Worm (Caenorhabditis elegans) whole organism, L2 larva: Measurements from ENCODE around the gene nhr-159.
A peak's percentile ranks its signal among the peaks of the same experiment; 100 is the strongest.

Experiments
- C34F6.9 ChIP-seq: fragments of 150-350 bp; optimal IDR thresholded peaks from 2 replicates; lab custom pipeline; 2014; ENCODE audit warnings: missing biosample characterization, missing genetic modification characterization
- F13H6.1 ChIP-seq: sonication (generic microtip); optimal IDR thresholded peaks from 2 replicates; lab custom pipeline; 2016; ENCODE audit warnings: missing genetic modification characterization, missing compliant biosample characterization
- R02D3.7 ChIP-seq: fragments of 150-350 bp; optimal IDR thresholded peaks from 2 replicates; lab custom pipeline; 2014; ENCODE audit warnings: missing biosample characterization, missing genetic modification characterization
- Y55F3AM.14 ChIP-seq: fragments of 200-800 bp; sonication (Bioruptor generic); optimal IDR thresholded peaks from 2 replicates; lab custom pipeline; 2018; ENCODE audit warnings: mild to moderate bottlenecking, missing genetic modification characterization, missing compliant biosample characterization
- ZK546.5 ChIP-seq: sonication (generic microtip); optimal IDR thresholded peaks from 2 replicates; lab custom pipeline; 2017; ENCODE audit warnings: missing biosample characterization, missing genetic modification characterization
- aly-2 ChIP-seq: fragments of 150-350 bp; optimal IDR thresholded peaks from 2 replicates; lab custom pipeline; 2014; ENCODE audit warnings: missing biosample characterization, missing genetic modification characterization
- blmp-1 ChIP-seq: sonication (generic microtip); optimal IDR thresholded peaks from 2 replicates; lab custom pipeline; 2017; ENCODE audit warnings: missing genetic modification characterization, mild to moderate bottlenecking, missing compliant biosample characterization, antibody characterized with exemption, moderate library complexity; ENCODE audit not compliant: insufficient read depth
- ceh-16 ChIP-seq: fragments of 150-350 bp; optimal IDR thresholded peaks from 2 replicates; lab custom pipeline; 2014; ENCODE audit warnings: missing biosample characterization, missing genetic modification characterization
- crh-2 ChIP-seq: sonication (generic microtip); optimal IDR thresholded peaks from 2 replicates; lab custom pipeline; 2017; ENCODE audit warnings: missing biosample characterization, missing genetic modification characterization
- fos-1 ChIP-seq: fragments of 150-350 bp; optimal IDR thresholded peaks from 2 replicates; lab custom pipeline; 2014; ENCODE audit warnings: missing biosample characterization, missing genetic modification characterization
- gmeb-1 ChIP-seq: fragments of 150-350 bp; optimal IDR thresholded peaks from 2 replicates; lab custom pipeline; 2014; ENCODE audit warnings: missing biosample characterization, missing genetic modification characterization
- lin-11 ChIP-seq: fragments of 150-350 bp; sonication (generic microtip); optimal IDR thresholded peaks from 2 replicates; lab custom pipeline; 2014; ENCODE audit warnings: missing biosample characterization, missing genetic modification characterization, inconsistent platforms, mixed read lengths
- lin-13 ChIP-seq: fragments of 150-350 bp; optimal IDR thresholded peaks from 2 replicates; lab custom pipeline; 2014; ENCODE audit warnings: missing biosample characterization, missing genetic modification reagents, missing genetic modification characterization
- lin-39 ChIP-seq: fragments of 150-350 bp; optimal IDR thresholded peaks from 2 replicates; lab custom pipeline; 2014; ENCODE audit warnings: missing biosample characterization, missing genetic modification reagents, missing genetic modification characterization
- lsy-2 ChIP-seq, 2 experiments: fragments of 150-350 bp in 1 of 2; sonication (generic microtip) in 1 of 2; optimal IDR thresholded peaks; 2 replicates each; lab custom pipeline; 2014 to 2017; ENCODE audit warnings: missing biosample characterization in 2 of 2, missing genetic modification characterization in 2 of 2
- mab-5 ChIP-seq: fragments of 150-350 bp; optimal IDR thresholded peaks from 2 replicates; lab custom pipeline; 2014; ENCODE audit warnings: missing biosample characterization, missing genetic modification characterization
- mbf-1 ChIP-seq: sonication (generic microtip); optimal IDR thresholded peaks from 2 replicates; lab custom pipeline; 2017; ENCODE audit warnings: missing biosample characterization, missing genetic modification characterization
- mdl-1 ChIP-seq, 2 experiments: fragments of 150-350 bp in 1 of 2; sonication (generic microtip) in 1 of 2; optimal IDR thresholded peaks; 2 replicates each; lab custom pipeline; 2017; ENCODE audit warnings: missing biosample characterization in 2 of 2, missing genetic modification characterization in 2 of 2
- nhr-10 ChIP-seq: sonication (generic microtip); optimal IDR thresholded peaks from 2 replicates; lab custom pipeline; 2017; ENCODE audit warnings: missing biosample characterization, missing genetic modification characterization
- nhr-11 ChIP-seq: fragments of 150-350 bp; optimal IDR thresholded peaks from 2 replicates; lab custom pipeline; 2014; ENCODE audit warnings: missing biosample characterization, missing genetic modification characterization
- nhr-12 ChIP-seq: fragments of 150-350 bp; optimal IDR thresholded peaks from 2 replicates; lab custom pipeline; 2014; ENCODE audit warnings: missing biosample characterization, missing genetic modification characterization
- nhr-129 ChIP-seq: fragments of 150-350 bp; optimal IDR thresholded peaks from 2 replicates; lab custom pipeline; 2014; ENCODE audit warnings: missing biosample characterization, missing genetic modification characterization
- nhr-23 ChIP-seq: fragments of 150-350 bp; optimal IDR thresholded peaks from 2 replicates; lab custom pipeline; 2014; ENCODE audit warnings: missing biosample characterization, missing genetic modification reagents, missing genetic modification characterization
- nhr-237 ChIP-seq: fragments of 150-350 bp; optimal IDR thresholded peaks from 2 replicates; lab custom pipeline; 2014; ENCODE audit warnings: missing biosample characterization, missing genetic modification characterization
- nhr-6 ChIP-seq: fragments of 150-350 bp; optimal IDR thresholded peaks from 2 replicates; lab custom pipeline; 2014; ENCODE audit warnings: missing biosample characterization, missing genetic modification characterization
- sma-3 ChIP-seq: sonication (generic microtip); optimal IDR thresholded peaks from 2 replicates; lab custom pipeline; 2016; ENCODE audit warnings: missing genetic modification reagents, missing genetic modification characterization, missing compliant biosample characterization
- sma-9 ChIP-seq, 2 experiments: fragments of 150-350 bp in 1 of 2; sonication (generic microtip) in 1 of 2; optimal IDR thresholded peaks; 2 replicates each; lab custom pipeline; 2014 to 2016; ENCODE audit warnings: missing genetic modification characterization in 2 of 2, mild to moderate bottlenecking in 1 of 2, missing biosample characterization in 1 of 2, missing compliant biosample characterization in 1 of 2, missing genetic modification reagents in 1 of 2, moderate library complexity in 1 of 2
- snpc-4 ChIP-seq: fragments of 150-350 bp; optimal IDR thresholded peaks from 2 replicates; lab custom pipeline; 2014; ENCODE audit warnings: missing biosample characterization, missing genetic modification characterization
- unc-39 ChIP-seq: fragments of 150-350 bp; optimal IDR thresholded peaks from 2 replicates; lab custom pipeline; 2014; ENCODE audit warnings: missing biosample characterization, missing genetic modification characterization
- unc-55 ChIP-seq: fragments of 150-350 bp; sonication (generic microtip); optimal IDR thresholded peaks from 3 replicates; lab custom pipeline; 2014; ENCODE audit warnings: missing biosample characterization, missing genetic modification reagents, missing genetic modification characterization
- unc-62 ChIP-seq: fragments of 150-350 bp; optimal IDR thresholded peaks from 2 replicates; lab custom pipeline; 2014; ENCODE audit warnings: missing biosample characterization, missing genetic modification reagents, missing genetic modification characterization
- zag-1 ChIP-seq: fragments of 150-350 bp; optimal IDR thresholded peaks from 2 replicates; lab custom pipeline; 2014; ENCODE audit warnings: missing biosample characterization, missing genetic modification characterization
- ztf-1 ChIP-seq: fragments of 200-800 bp; sonication (Bioruptor generic); conservative IDR thresholded peaks from 2 replicates; pipeline ENCODE4 v1.3.6; 2022; ENCODE audit warnings: missing genetic modification characterization, missing compliant biosample characterization

Gene nhr-159

DNA sequence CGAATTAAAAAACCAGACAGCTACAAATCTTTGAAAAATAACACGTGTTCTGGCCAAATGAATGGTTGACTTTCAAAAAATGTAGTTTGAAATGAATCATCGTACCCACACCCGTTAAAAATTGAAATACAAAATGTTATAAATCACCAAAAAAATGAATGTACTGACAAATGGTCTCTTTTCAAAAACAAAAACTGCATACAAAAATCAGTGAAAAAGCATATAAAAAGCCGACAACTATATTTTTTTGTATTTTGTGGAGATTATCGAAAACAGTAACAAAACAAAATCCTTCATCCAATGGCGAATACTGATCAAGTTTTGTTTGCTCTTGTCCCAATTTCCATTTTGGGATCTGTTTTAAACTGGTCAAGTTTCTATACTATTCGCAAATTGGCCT lies 41.2 kb upstream of the nhr-159 start, which contains the start of gene srx-66:
TSS of gene srx-66 (plus strand) at position 301 of the 400 bp plus-strand sequence.
- no peak for TF ChIP-seq nhr-11
- TF ChIP-seq C34F6.9 (tag; lab: Kevin White, UChicago) = no peak

DNA sequence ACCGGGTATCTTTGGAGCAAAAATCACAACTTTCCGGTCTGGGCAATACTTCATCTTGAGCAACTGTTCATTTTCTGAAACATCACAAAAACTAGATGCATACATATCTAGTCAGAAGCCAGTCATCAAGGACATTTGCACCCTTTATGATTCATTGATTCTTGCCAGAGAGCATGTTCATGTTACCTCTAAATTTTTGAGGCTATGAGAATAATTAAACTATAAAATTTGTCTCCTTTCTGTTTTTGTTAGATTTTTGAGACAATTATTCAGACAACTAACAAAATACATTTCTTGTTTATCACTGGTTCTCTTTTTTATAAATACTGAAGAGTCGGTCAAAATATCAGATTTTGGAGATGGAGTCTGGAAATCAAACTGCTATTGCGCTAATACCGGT lies 38.4 kb upstream of the nhr-159 start, which contains the start of gene srx-67:
TSS of gene srx-67 (plus strand) at position 301 of the 400 bp plus-strand sequence.
- no peak for TF ChIP-seq mab-5
- no peak for TF ChIP-seq lin-39
- no peak for TF ChIP-seq nhr-11
- no peak for TF ChIP-seq nhr-237 (tag; lab: Kevin White, UChicago)
- TF ChIP-seq lin-11 (tag; lab: Kevin White, UChicago) = no peak
- no peak for TF ChIP-seq R02D3.7 (tag; lab: Kevin White, UChicago)
- no peak for TF ChIP-seq mbf-1 (tag; lab: Kevin White, UChicago)
- no peak for TF ChIP-seq ceh-16
- no peak for TF ChIP-seq lsy-2 (tag; optimal IDR thresholded peaks at IDR 0.05; lab: Kevin White, UChicago)
- no peak for TF ChIP-seq unc-55 (GFP tag; lab: Kevin White, UChicago)
- no peak for TF ChIP-seq sma-9 (GFP tag; optimal IDR thresholded peaks at IDR 0.05; lab: Kevin White, UChicago)
- no peak for TF ChIP-seq sma-9 (tag; optimal IDR thresholded peaks at IDR 0.05; lab: Kevin White, UChicago)
- TF ChIP-seq snpc-4 = no peak
- no peak for TF ChIP-seq lin-13
- TF ChIP-seq nhr-6 (tag; lab: Kevin White, UChicago) = no peak
- no peak for TF ChIP-seq ZK546.5
- TF ChIP-seq Y55F3AM.14 (GFP tag; lab: Kevin White, UChicago) = no peak
- no peak for TF ChIP-seq unc-62 (GFP tag; lab: Kevin White, UChicago)
- no peak for TF ChIP-seq F13H6.1 (tag; lab: Kevin White, UChicago)

DNA sequence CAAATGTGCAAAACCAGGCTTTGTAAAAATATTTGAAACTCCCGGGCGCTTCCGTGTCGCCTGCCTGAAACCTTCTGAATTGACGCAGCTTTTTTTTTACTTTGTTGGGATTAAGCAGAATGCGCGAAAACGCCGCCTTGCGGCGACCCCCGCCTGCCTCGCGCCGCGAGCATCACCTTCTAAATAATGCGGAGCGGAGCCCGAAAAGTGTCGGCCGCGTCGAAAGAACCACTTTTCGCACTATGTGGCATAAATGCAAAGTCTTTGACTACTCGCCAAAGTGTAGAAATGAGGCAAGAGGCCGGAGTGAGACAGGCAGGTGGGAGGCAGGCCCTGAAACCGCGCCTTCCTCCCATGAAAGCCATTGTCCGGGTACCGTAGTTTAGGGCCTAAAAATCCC lies 35.0 kb upstream of the nhr-159 start:
- TF ChIP-seq nhr-12 (tag; lab: Kevin White, UChicago) (no peak), lsy-2 (tag; optimal IDR thresholded peaks at IDR 0.05; lab: Kevin White, UChicago) (no peak), unc-55 (GFP tag; lab: Kevin White, UChicago) (no peak), fos-1 (no peak), unc-62 (GFP tag; lab: Kevin White, UChicago) (no peak), F13H6.1 (tag; lab: Kevin White, UChicago) (no peak), sma-3 (GFP tag; lab: Kevin White, UChicago) (no peak)

DNA sequence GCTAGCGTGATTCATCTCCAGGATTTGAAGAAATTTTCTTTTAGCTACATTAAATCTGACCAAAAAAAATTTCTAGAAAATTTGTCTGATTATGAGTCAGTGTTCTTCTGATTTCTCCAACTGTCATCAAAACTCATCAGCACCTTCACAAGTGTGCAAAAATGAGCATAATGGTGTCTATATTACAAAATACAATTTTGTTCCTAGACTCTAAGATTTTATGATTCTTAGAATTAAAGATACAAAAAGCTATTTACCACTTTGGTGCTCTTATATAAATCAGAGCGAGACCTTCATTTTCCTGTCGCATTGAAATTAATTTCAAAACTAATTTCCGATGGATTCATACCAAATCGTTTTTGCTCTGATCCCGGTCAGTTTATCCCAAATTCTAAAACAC lies 34.3 kb upstream of the nhr-159 start, which contains the start of gene srx-68:
TSS of gene srx-68 (plus strand) at position 301 of the 400 bp plus-strand sequence.
- TF ChIP-seq nhr-6 (tag; lab: Kevin White, UChicago) (no peak), snpc-4 (no peak), crh-2 (tag; lab: Kevin White, UChicago) (no peak), unc-39 (tag; lab: Kevin White, UChicago) (no peak), aly-2 (tag; lab: Kevin White, UChicago) (no peak), lin-39 (no peak), nhr-23 (tag; lab: Kevin White, UChicago) (no peak), F13H6.1 (tag; lab: Kevin White, UChicago) (no peak), fos-1 (no peak), zag-1 (tag; lab: Kevin White, UChicago) (no peak), nhr-237 (tag; lab: Kevin White, UChicago) (no peak), lsy-2 (tag; optimal IDR thresholded peaks at IDR 0.05; lab: Kevin White, UChicago) (no peak), mdl-1 (tag; optimal IDR thresholded peaks at IDR 0.05; lab: Kevin White, UChicago) (no peak), ZK546.5 (no peak)

DNA sequence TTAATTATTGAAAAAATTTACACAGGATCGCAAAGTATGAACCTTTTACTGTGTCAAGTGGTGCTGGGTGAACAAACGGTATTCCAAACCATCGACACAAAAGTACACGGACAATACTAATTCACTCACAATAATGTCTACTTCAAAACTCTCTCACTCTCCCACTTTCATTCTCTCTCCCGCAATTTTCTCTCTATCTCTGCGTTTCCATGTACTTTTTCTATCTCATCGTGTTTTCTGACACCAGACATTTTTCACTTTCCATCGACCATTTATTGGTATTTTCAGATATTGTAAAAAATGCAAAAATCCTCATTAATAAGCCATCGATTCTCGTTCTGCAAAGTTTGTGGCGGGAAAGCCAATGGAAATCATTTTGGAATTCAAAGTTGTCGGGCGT lies 27.7 kb upstream of the nhr-159 start, which contains the start of gene nhr-156:
TSS of gene nhr-156 (plus strand) at position 266 of the 400 bp plus-strand sequence.
- TF ChIP-seq gmeb-1 (tag; lab: Kevin White, UChicago) (peak; percentile 2), nhr-129 (tag; lab: Kevin White, UChicago) (peak; percentile 6), blmp-1 (tag; lab: Kevin White, UChicago) (peak; percentile 9), ztf-1 (no peak), nhr-10 (tag; lab: Kevin White, UChicago) (no peak)
